Fruit fly (Drosophila melanogaster) whole organism, adult: Measurements from ENCODE around the gene CG43062.

Experiments used
- CG12768 ChIP-seq: fragments of 200-800 bp; sonication (Bioruptor generic); optimal IDR thresholded peaks from 2 replicates; lab custom pipeline; 2017; ENCODE audit warnings: missing biosample characterization, missing genetic modification characterization, mild to moderate bottlenecking, moderate library complexity, missing genetic modification reagents
- CG14711 ChIP-seq: fragments of 200-800 bp; sonication (Bioruptor generic); optimal IDR thresholded peaks from 2 replicates; lab custom pipeline; 2018; ENCODE audit warnings: missing biosample characterization, mild to moderate bottlenecking, missing genetic modification characterization, moderate library complexity
- CG5204 ChIP-seq: fragments of 200-800 bp; sonication (Bioruptor generic); optimal IDR thresholded peaks from 2 replicates; lab custom pipeline; 2016; ENCODE audit warnings: missing biosample characterization, missing genetic modification characterization
- CG7045 ChIP-seq: fragments of 200-800 bp; sonication (Bioruptor generic); optimal IDR thresholded peaks from 2 replicates; lab custom pipeline; 2017; ENCODE audit warnings: missing biosample characterization, mild to moderate bottlenecking, missing genetic modification characterization
- Clk ChIP-seq: fragments of 200-800 bp; sonication (Bioruptor generic); optimal IDR thresholded peaks from 2 replicates; lab custom pipeline; 2017; ENCODE audit warnings: missing biosample characterization, missing genetic modification characterization
- Crg-1 ChIP-seq: fragments of 200-800 bp; sonication (Bioruptor generic); optimal IDR thresholded peaks from 2 replicates; lab custom pipeline; 2016; ENCODE audit warnings: missing biosample characterization, missing genetic modification characterization
- Hr96 ChIP-seq: fragments of 200-800 bp; sonication (Bioruptor generic); optimal IDR thresholded peaks from 2 replicates; lab custom pipeline; 2016; ENCODE audit warnings: missing biosample characterization, missing genetic modification characterization
- Mnt ChIP-seq: fragments of 200-800 bp; sonication (Bioruptor generic); optimal IDR thresholded peaks from 2 replicates; lab custom pipeline; 2016; ENCODE audit warnings: missing biosample characterization, mild to moderate bottlenecking, missing genetic modification characterization
- cic ChIP-seq: fragments of 200-800 bp; sonication (Bioruptor generic); optimal IDR thresholded peaks from 2 replicates; lab custom pipeline; 2017; ENCODE audit warnings: missing biosample characterization, mild to moderate bottlenecking, missing genetic modification characterization, moderate library complexity
- cnc ChIP-seq, 2 experiments: fragments of >200 bp; optimal IDR thresholded peaks; 2 replicates each; lab custom pipeline; 2017
- kay ChIP-seq: fragments of 200-800 bp; sonication (Bioruptor generic); peaks from one replicate; lab custom pipeline; 2016; ENCODE audit warnings: missing biosample characterization, missing genetic modification characterization, borderline replicate concordance
- ovo ChIP-seq: fragments of 200-800 bp; sonication (Bioruptor generic); optimal IDR thresholded peaks from 2 replicates; lab custom pipeline; 2016; ENCODE audit warnings: missing biosample characterization, missing genetic modification characterization
- pad ChIP-seq: fragments of 200-800 bp; sonication (Bioruptor generic); optimal IDR thresholded peaks from 3 replicates; lab custom pipeline; 2017; ENCODE audit warnings: missing biosample characterization, missing genetic modification characterization, mild to moderate bottlenecking, moderate library complexity, missing genetic modification reagents
- tj ChIP-seq: fragments of 200-800 bp; sonication (Bioruptor generic); optimal IDR thresholded peaks from 3 replicates; lab custom pipeline; 2017; ENCODE audit warnings: missing biosample characterization, mild to moderate bottlenecking, missing genetic modification characterization, moderate library complexity

DNA sequence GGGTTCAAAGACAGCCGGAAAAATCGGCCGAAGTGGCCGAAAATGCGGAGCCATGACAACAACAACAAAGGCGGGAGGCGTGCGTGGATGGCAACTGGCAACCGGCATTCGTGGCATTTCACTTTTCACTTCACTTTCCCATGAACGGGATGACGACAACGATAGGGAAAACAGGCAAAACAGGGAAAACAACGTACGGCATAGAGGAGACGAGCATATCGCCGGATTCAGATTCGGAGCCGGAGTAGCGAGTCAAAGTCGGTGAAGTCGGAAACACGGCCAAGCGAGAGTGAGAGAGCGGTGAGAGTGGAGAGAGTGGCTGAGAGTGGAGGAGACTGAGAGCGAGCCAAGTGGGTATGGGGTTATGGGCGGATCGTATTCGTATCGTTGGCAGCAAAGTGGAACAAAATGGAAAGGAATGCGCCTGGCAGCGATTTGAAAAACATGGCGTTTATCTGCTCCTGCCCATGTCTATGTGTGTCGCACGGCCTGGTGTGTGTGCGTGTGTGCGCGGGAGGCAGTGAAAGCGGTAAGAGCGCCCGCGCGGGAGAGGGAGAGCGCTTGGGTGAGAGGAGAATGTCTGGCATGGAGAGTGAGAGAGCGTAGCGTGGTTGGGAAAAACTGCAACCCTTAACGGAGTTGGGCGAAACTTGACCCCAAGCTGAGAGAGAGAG is 23.3 kb downstream of the CG43062 start:
- no peak for TF ChIP-seq CG14711 (tag; lab: Kevin White, UChicago)
- no peak for TF ChIP-seq Crg-1 (GFP tag; lab: Kevin White, UChicago)
- no peak for TF ChIP-seq cic (GFP tag; lab: Kevin White, UChicago)
- no peak for TF ChIP-seq pad (GFP tag; lab: Kevin White, UChicago)
- TF ChIP-seq kay (GFP tag; lab: Kevin White, UChicago) = no peak
- TF ChIP-seq Mnt = no peak
- no peak for TF ChIP-seq CG12768 (GFP tag; lab: Kevin White, UChicago)
- TF ChIP-seq cnc (optimal IDR thresholded peaks at IDR 0.05; lab: Kevin White, UChicago) = no peak
- no peak for TF ChIP-seq tj
- TF ChIP-seq Clk = no peak
- no peak for TF ChIP-seq CG5204
- TF ChIP-seq CG7045 (GFP tag; lab: Kevin White, UChicago) = no peak
- no peak for TF ChIP-seq Hr96 (GFP tag; lab: Kevin White, UChicago)
- no peak for TF ChIP-seq ovo (GFP tag; lab: Kevin White, UChicago)
